Worm (Caenorhabditis elegans): ENCODE data around the gene swt-7.
A peak's percentile ranks its signal among the peaks of the same experiment; 100 is the strongest.

The swt-7 gene

ce11 chrV:5064761-5065421 lies 34.3 kb upstream of the swt-7 start, which contains the start of gene mlk-1 (continued):
- no peak for TF ChIP-seq ceh-63 (GFP tag; optimal IDR thresholded peaks at IDR 0.05)
- peak; percentile 57 for TF ChIP-seq nhr-71 (tag; optimal IDR thresholded peaks at IDR 0.05)
- peak; percentile 6 for TF ChIP-seq rnt-1 (tag; optimal IDR thresholded peaks at IDR 0.05)
- no peak for TF ChIP-seq grh-1 (GFP tag; IDR thresholded peaks at IDR 0.05)
- TF ChIP-seq alr-1 (tag; optimal IDR thresholded peaks at IDR 0.05; ENCODE audit: borderline replicate concordance), result no peak
- peak; percentile 51 for TF ChIP-seq nhr-85 (tag)
- TF ChIP-seq hpl-2 (GFP tag; optimal IDR thresholded peaks at IDR 0.05), result no peak
- TF ChIP-seq snu-23 (GFP tag; optimal IDR thresholded peaks at IDR 0.05), result peak; percentile 73
- no peak for TF ChIP-seq pqm-1 (tag; optimal IDR thresholded peaks at IDR 0.05)
- peak; percentile 73 for TF ChIP-seq fkh-10 (GFP tag; optimal IDR thresholded peaks at IDR 0.05)
- no peak for TF ChIP-seq irx-1 (tag; optimal IDR thresholded peaks at IDR 0.05)
- TF ChIP-seq C04F5.9 (tag; optimal IDR thresholded peaks at IDR 0.05), result no peak
- no peak for TF ChIP-seq elt-3 (tag; optimal IDR thresholded peaks at IDR 0.05)
- TF ChIP-seq nhr-12 (tag; optimal IDR thresholded peaks at IDR 0.05), result no peak
- no peak for TF ChIP-seq aha-1 (tag; optimal IDR thresholded peaks at IDR 0.05)
- TF ChIP-seq lin-14 (GFP tag; optimal IDR thresholded peaks at IDR 0.05), result peak; percentile 96

- TF ChIP-seq mdl-1 (tag; optimal IDR thresholded peaks at IDR 0.05), result no peak
- TF ChIP-seq ztf-11 (tag; optimal IDR thresholded peaks at IDR 0.05), result no peak
- no peak for TF ChIP-seq nhr-90 (tag; optimal IDR thresholded peaks at IDR 0.05; ENCODE audit: poor library complexity)
- no peak for TF ChIP-seq pag-3 (tag; optimal IDR thresholded peaks at IDR 0.05; ENCODE audit: borderline replicate concordance, insufficient read depth)
- TF ChIP-seq nhr-84 (tag; optimal IDR thresholded peaks at IDR 0.05), result no peak
- no peak for TF ChIP-seq lsy-2 (tag; optimal IDR thresholded peaks at IDR 0.05)
- TF ChIP-seq tbx-2 (tag; optimal IDR thresholded peaks at IDR 0.05), result no peak
- no peak for TF ChIP-seq ceh-63 (GFP tag; optimal IDR thresholded peaks at IDR 0.05)
- no peak for TF ChIP-seq fkh-8 (tag; optimal IDR thresholded peaks at IDR 0.05)
- TF ChIP-seq nhr-77 (tag; optimal IDR thresholded peaks at IDR 0.05), result no peak
- no peak for TF ChIP-seq snpc-4 (tag; optimal IDR thresholded peaks at IDR 0.05)
- no peak for TF ChIP-seq egl-27 (tag; optimal IDR thresholded peaks at IDR 0.05)
- TF ChIP-seq nhr-237 (tag; optimal IDR thresholded peaks at IDR 0.05), result no peak
- TF ChIP-seq ets-5 (GFP tag; IDR thresholded peaks at IDR 0.05), result no peak
- TF ChIP-seq nhr-85 (tag), result no peak
- TF ChIP-seq nhr-20 (tag; optimal IDR thresholded peaks at IDR 0.05), result no peak
Observed at ce11 chrV:5053335-5053734, 22.7 kb upstream of the swt-7 start, which contains the start of gene cwp-4. Gene cwp-4 (plus strand): TSS chrV:5053635.

ce11 chrV:5052233-5052632 lies 21.6 kb upstream of the swt-7 start, which contains the start of gene K11D12.12:
Gene K11D12.12 (plus strand): TSS chrV:5052261.
- TF ChIP-seq F16B12.6 (tag; optimal IDR thresholded peaks at IDR 0.05) (no peak), efl-1 (optimal IDR thresholded peaks at IDR 0.05) (no peak), efl-1 (GFP tag; optimal IDR thresholded peaks at IDR 0.05 in 1 of 2) (peak in 1 of 2 experiments; percentile 91)

ce11 chrV:5050073-5050599 lies 19.5 kb upstream of the swt-7 start:
- TF ChIP-seq isw-1 (GFP tag; IDR thresholded peaks at IDR 0.05) (no peak), efl-1 (optimal IDR thresholded peaks at IDR 0.05) (no peak), efl-1 (GFP tag; optimal IDR thresholded peaks at IDR 0.05 in 1 of 2) (peak in 1 of 2 experiments; percentile 40), ceh-63 (GFP tag; optimal IDR thresholded peaks at IDR 0.05) (peak; percentile 50), alr-1 (tag; optimal IDR thresholded peaks at IDR 0.05; ENCODE audit: borderline replicate concordance) (peak; percentile 23)

Measured in whole organism, L1 larva.